Worm (Caenorhabditis elegans) whole organism, L4/young adult: Measurements from ENCODE around the gene C44C10.15.

Experiments
- W03F9.2 ChIP-seq: fragments of 150-350 bp; optimal IDR thresholded peaks from 2 replicates; lab custom pipeline; 2014; ENCODE audit warnings: missing biosample characterization, missing genetic modification characterization
- dao-5 ChIP-seq: sonication (generic microtip); optimal IDR thresholded peaks from 2 replicates; lab custom pipeline; 2016; ENCODE audit warnings: missing genotype, missing genetic modification characterization, moderate library complexity, missing compliant biosample characterization
- him-1 ChIP-seq: sonication (generic microtip); optimal IDR thresholded peaks from 2 replicates; lab custom pipeline; 2016; ENCODE audit warnings: missing genotype, missing genetic modification reagents, missing genetic modification characterization, missing compliant biosample characterization

ce11 chrX:11650751-11651150 lies 49.4 kb downstream of the C44C10.15 start, which contains the start of gene cutl-11:
- TF ChIP-seq him-1: no peak
- TF ChIP-seq dao-5 (tag; lab: Kevin White, UChicago): no peak
- TF ChIP-seq W03F9.2: no peak
